Worm (Caenorhabditis elegans) whole organism, dauer: ENCODE measurements around the gene pssy-1.

ENCODE experiments used
- unc-62 ChIP-seq: sonication (generic microtip); optimal IDR thresholded peaks from 2 replicates; lab custom pipeline; 2017; ENCODE audit warnings: missing biosample characterization, missing genetic modification reagents, missing genetic modification characterization

Gene pssy-1

DNA sequence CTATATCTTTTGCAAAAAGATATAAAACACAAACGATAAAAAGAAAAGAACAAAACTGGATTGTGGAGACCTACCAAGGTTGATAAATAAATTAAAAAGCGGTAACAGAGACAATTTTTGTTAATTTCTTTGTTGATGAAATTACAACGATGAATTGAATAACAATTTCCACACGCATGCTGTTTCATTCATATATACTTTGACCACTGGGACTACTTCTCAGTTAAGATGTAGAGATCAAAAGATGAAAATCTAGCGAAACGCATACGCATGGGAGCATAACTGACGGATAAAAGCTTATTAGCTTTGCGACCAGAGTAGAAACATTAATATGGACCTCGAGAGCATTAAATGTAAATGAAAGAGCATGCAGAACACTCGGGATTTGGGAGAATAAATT, 9.3 kb upstream of the pssy-1 start:
- no peak for TF ChIP-seq unc-62 (GFP tag; lab: Kevin White, UChicago)

DNA sequence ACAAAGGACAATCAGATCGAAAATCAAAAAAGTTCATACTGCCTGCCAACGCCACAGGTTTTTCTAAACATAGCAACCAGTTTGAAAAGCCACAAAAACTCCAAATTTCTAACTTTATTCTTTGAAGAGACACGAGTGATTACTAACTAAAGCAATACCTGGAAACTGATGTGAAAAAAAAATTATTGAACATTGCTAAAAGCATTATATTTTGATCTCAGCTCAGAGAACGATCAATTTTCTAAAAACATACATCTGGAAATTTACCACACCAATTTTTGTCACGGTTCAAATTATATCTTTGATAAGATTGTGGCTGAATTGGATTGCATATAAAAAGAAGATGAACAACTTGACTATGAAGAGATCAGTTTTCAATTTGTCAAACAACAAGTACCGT, 7.9 kb upstream of the pssy-1 start:
- TF ChIP-seq unc-62 (GFP tag; lab: Kevin White, UChicago), result no peak

DNA sequence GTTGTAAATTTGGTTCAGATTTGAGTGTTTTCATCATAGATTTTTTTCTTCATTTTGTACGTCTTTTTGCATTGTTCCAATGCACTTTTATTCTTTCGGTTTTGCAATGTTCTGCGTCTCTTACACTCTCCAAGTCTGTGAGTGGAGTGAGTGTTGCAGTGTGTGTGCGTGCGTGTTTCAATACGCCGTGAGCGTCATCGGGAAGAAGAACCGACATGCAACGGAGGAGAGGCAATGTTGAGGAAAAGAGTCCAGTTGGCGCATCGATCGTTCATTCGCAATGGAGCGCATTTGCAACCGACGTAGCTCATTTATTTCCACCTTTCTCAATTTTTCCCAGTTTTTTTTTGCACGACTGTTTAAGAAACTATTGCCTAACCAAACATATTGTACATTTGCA, 6.8 kb upstream of the pssy-1 start, which contains the start of gene ZC506.1:
Gene ZC506.1, plus strand, starts transcription at position 400 of the 400 bp plus-strand sequence.
- TF ChIP-seq unc-62 (GFP tag; lab: Kevin White, UChicago), result no peak

DNA sequence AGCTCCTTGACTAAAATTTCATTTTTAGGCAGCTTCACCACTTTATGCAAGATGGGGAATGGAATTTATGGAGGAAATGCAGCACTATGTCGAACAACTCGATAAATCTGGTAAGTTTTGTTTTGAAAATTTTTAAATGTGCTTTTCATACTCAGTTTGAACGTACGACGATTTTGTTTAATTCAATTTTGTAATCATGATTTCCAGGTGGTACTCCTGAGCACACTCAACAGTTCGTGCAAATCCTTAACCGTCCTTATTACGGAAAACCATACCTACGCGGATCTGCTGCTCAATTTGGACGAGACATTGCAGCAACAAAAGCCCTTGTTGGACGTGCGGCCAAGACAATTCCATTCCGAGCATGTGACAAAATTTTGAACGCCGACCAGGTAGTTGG, 2.9 kb upstream of the pssy-1 start:
- TF ChIP-seq unc-62 (GFP tag; lab: Kevin White, UChicago), result no peak

DNA sequence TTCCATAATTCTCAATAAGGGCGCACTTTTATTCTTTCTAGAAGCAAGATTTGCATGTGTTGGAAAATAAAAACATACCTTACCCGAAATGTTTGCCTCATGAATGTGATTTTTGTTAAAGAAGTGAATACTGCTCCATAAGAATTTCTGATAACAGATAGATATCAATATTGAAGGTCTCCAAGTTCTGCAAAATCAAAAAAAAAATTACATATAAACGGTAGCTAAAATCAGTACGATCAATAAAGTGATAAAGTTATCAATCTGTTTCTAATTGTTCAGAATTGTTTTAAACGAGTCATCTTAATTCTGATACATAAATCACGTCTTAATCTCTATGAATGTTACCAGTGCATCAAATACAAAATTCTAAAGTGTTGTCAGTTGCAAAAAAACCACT, 10.8 kb downstream of the pssy-1 start, which contains the start of gene mgl-1:
Gene mgl-1, minus strand, starts transcription at position 101 of the 400 bp plus-strand sequence.
- no peak for TF ChIP-seq unc-62 (GFP tag; lab: Kevin White, UChicago)

DNA sequence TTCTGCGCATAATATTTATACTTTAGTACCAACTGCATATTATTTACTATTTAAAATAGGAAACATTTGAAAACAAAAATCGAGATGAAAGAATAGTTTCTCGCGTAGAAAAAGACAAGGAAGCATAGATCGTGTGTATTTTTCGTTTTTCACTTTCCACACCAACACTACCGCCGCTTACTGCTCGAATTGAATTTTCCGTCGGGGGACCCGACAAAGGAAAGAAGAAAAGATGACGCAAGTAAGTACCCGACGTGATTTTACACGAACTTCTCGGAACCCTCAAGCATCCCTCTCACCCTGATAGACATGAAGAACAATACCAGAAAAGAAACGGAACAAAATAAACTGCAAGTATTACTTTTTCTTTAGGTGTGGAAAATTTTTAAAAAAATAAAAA, 15.9 kb downstream of the pssy-1 start:
- TF ChIP-seq unc-62 (GFP tag; lab: Kevin White, UChicago), result no peak

DNA sequence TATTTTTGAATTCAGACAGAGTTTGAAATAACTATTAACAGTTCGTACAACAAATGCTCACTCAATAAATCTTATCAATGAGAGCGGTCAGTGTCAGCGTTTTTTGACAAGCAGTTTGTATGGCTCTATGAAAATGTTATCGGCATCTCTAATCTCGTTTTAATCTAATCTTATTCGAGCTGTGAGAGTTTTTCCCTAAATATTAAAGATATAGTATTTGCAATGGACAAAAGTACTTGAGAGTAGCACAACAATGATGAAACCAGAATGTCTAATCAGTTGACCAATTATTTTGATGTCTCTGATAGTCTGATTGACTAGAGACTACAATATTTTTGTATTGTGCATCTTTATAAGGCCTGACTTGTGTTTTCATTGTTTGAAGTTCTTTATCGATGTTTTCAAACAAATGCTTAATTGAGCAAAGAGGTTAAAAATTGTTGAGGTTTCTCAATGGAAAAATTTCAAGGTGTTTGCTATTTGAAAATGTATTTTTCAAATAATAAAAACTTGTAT, 19.6 kb downstream of the pssy-1 start, which contains the start of gene F19C6.5:
Gene F19C6.5, minus strand, starts transcription at position 51 of the 516 bp plus-strand sequence.
- TF ChIP-seq unc-62 (GFP tag; lab: Kevin White, UChicago), result no peak

DNA sequence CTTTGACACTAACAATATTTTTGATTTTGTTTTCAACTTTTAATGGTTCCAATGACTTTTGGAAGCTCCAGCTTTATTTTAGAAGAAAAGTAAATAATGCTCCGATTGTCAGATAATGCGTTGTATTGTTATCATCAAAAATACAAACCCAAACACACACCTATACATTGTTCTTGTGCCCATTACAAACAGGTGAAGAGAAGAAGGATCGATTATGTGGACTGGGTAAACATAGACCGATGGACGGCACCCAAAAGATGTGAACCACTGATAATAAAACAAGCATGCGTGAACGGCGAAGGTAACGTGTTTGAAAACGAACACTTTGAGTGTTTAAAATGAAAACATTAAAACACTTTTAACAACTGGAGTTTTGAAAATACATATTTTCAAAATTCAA, 21.8 kb downstream of the pssy-1 start:
- no peak for TF ChIP-seq unc-62 (GFP tag; lab: Kevin White, UChicago)

DNA sequence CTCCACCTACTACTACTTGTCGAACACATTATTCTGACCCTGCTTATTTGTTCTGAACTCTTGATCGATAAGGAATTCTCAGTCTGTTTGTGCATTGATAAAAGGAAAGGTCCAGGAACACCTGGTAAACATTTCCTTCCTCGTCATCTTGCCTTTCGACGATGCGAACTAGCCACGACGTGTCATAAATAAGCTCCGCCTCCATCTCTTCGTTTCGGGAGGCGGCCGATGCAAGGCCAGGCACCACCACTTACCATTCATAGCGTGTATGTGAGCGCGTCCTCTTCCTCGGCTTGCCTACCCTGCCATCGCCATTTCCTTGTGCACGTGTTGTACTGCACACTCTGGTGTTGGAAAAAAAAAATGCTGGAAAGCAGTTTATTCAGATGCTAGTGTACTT, 23.5 kb downstream of the pssy-1 start:
- no peak for TF ChIP-seq unc-62 (GFP tag; lab: Kevin White, UChicago)

DNA sequence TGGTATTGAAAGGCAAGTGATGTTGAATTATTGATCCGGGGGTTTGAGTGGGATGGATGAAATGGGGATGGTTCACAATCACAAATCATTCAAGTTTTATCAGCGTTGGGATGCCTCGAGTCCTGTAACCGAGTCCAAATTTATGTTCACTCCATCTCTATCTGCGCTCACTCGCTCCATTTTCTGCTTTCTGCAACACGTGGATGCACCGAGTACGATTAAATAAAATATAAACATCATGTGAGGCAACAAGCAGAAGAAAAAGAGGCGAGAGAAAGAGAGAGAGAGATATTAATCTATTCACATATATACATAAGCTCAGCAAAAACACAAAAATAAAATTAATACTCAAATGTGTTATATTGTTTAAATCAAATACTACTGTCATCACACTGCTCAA, 27.7 kb downstream of the pssy-1 start:
- TF ChIP-seq unc-62 (GFP tag; lab: Kevin White, UChicago), result no peak

DNA sequence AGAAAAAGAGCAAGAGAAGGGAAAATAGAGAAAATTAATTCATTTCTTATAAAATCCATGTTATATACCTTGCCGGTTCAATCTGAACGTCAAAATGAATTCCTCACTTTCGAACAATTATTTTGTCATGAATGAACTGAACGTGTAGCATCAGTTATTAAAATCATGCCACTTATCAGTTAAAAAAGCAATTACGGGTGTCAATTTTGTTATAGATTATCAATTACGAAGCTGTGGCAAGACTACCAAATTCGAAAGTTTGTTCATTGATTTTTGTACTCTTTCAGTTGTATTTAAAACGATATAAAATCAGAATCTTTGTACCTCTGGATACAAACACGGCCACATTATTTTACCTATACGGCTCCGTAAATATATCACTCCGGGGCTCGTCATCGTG, 32.0 kb downstream of the pssy-1 start:
- TF ChIP-seq unc-62 (GFP tag; lab: Kevin White, UChicago), result no peak

DNA sequence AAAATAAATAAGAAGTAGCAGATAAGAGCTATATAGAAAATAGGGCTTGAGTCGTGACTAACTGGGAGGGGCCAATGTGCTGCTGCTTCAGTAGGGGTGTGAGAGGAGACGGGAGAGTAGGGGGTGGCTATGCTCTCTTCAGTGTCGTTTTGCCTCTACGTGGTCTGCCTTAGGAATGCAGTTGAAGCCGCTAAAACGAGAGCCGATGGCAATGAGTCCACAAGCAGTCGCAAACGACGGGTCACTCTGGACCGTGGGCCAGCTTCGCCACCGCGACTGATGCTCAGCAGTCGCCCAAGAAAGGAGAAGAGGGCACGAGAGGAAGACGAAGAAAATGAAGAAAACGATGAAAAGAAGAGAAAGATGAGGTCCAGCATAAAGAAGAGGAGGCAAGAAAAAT, 33.8 kb downstream of the pssy-1 start, which contains the start of gene grk-1:
Gene grk-1, minus strand, starts transcription at position 17 of the 400 bp plus-strand sequence.
- no peak for TF ChIP-seq unc-62 (GFP tag; lab: Kevin White, UChicago)

DNA sequence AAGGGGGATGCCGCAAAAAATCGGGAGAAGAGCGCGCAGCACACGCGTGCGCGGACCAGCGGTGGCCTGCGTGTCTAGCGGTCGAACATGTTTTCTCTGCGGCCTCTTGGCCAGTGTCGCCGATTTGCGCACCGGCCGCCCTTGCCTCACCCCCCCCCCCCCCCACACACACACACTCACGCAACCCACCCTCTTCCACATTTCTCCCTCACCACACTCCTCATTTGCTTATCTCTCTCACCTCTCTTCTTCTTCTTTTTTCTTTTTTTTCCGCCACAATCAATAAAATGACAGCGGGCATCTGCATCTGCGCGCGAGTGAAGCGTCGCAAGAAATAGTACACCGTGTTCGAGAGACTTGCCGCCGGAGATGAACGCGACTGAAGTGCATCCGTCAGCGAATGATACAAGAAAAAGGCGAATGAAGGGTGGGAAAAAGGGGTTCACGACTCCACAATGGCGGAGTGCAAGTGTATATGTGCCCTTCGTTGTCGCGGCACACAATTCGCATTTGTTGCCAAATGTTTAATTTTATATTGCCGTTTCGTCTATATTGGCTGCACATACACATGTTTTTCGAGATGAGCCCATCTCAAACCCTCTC, 34.3 kb downstream of the pssy-1 start:
- TF ChIP-seq unc-62 (GFP tag; lab: Kevin White, UChicago), result no peak

DNA sequence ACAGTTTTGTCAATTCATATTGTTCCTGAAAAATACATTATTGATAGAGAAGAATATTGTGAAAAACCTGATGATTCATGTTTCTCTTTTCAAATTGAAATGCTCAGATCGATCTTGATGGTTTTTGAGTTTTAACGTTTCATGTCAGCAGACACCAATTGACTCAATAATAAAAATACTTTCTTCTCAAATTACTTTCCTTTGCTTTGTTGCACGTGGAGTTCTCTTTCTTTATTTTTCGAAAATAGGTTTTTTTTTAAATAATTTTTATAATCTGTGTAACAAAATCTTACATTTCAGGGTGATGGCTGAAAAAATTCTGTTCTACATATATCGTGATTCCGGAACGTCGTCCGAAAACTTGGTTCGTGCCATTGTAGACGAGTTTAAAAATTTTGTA, 35.2 kb downstream of the pssy-1 start, which contains the start of gene F19C6.2:
Gene F19C6.2, plus strand, starts transcription at position 301 of the 400 bp plus-strand sequence.
- no peak for TF ChIP-seq unc-62 (GFP tag; lab: Kevin White, UChicago)

DNA sequence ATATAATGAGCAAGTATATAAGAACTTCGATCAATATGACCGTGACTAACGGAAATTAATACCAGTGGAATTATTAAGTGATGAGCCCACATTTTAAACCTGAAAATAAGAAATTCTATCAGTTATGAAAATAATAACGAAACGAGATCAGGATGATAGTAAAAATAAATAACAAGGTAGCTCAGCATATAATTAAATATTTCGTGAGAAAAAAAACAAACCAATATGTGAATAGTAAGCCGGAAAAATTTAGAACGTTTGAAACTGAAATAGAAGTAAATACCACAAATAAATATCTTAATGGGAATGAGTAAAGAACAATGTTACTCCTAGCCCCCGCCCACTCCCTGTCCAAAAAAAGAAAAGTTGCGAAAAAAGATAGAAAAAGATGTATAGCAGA, 43.3 kb downstream of the pssy-1 start, which contains the start of gene F19C6.3:
Gene F19C6.3, minus strand, starts transcription at position 101 of the 400 bp plus-strand sequence.
- TF ChIP-seq unc-62 (GFP tag; lab: Kevin White, UChicago), result no peak

DNA sequence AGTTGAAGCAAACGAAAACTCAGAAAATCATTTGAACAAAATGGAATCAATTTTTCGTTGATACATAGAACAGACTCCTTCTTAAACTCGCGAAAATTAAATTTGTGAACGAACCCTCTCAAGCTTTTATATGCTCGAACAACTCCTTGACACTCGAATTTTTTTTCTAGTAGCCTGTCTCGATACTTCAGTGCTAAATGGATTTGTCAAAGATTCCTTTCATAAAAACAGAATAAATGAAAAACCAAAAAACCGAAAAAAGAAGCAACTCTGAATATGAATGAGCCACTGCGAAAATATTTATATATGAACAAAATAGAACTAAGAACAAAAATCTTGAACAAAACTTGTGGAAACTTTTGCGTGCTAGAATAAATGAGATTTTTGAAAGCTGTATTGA, 44.6 kb downstream of the pssy-1 start:
- TF ChIP-seq unc-62 (GFP tag; lab: Kevin White, UChicago), result no peak
